Worm (Caenorhabditis elegans): Measurements from ENCODE around the gene ssp-32.

- no peak for TF ChIP-seq lsy-2 (tag; optimal IDR thresholded peaks at IDR 0.05)
- TF ChIP-seq nhr-12 (tag; optimal IDR thresholded peaks at IDR 0.05): no peak
- no peak for TF ChIP-seq lin-13 (tag; optimal IDR thresholded peaks at IDR 0.05)
- no peak for TF ChIP-seq unc-62 (GFP tag; optimal IDR thresholded peaks at IDR 0.05)
Observed at ce11 chrIV:9944279-9944678, 49.1 kb downstream of the ssp-32 start.
